Worm (Caenorhabditis elegans): ENCODE data around the gene gpch-1.
A peak's percentile ranks its signal among the peaks of the same experiment; 100 is the strongest.

gpch-1 gene

DNA sequence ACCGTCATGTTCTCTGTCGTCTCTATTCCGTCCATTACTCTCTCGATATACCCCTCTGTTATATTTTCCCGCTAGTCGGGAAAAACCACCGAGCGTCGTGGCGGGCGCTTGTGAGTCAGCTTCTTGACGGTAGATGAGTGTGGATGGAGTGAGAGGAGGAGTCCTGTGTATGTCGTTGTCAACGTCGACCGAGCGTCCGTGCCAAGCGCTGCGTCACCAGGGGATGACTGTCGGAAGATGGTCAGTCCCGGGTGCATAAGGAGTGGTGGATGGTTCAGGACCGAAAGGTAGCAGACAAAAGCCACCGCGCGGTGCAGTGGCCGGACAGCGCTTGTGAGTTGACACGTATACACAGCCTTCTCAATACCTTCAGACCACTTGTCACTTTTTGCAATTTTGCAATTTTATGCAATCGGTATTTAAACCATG, 39.0 kb upstream of the gpch-1 start (continued):
- peak; percentile 33 for TF ChIP-seq fkh-6 (tag; optimal IDR thresholded peaks at IDR 0.05)
- peak; percentile 33 for TF ChIP-seq T23F11.4 (GFP tag; optimal IDR thresholded peaks at IDR 0.05)
- peak; percentile 56 for TF ChIP-seq pat-9 (tag; optimal IDR thresholded peaks at IDR 0.05)
- TF ChIP-seq hlh-13 (GFP tag; optimal IDR thresholded peaks at IDR 0.05), result peak; percentile 51
- TF ChIP-seq sox-2 (GFP tag; IDR thresholded peaks at IDR 0.05), result peak; percentile 49; the same call in 1 of the 2 replicates
- TF ChIP-seq ceh-45 (GFP tag; IDR thresholded peaks at IDR 0.05), result peak; percentile 69; the same call in 1 of the 2 replicates
- TF ChIP-seq ceh-6 (GFP tag; optimal IDR thresholded peaks at IDR 0.05), result peak; percentile 58
- TF ChIP-seq ceh-24 (tag; optimal IDR thresholded peaks at IDR 0.05), result peak; percentile 16
- peak; percentile 15 for TF ChIP-seq pqm-1 (tag; optimal IDR thresholded peaks at IDR 0.05)
- peak; percentile 31 for TF ChIP-seq F13H6.1 (tag; optimal IDR thresholded peaks at IDR 0.05)
- TF ChIP-seq K02D7.2 (tag; optimal IDR thresholded peaks at IDR 0.05), result peak; percentile 44
- TF ChIP-seq hlh-8 (tag; optimal IDR thresholded peaks at IDR 0.05), result peak; percentile 38
- TF ChIP-seq che-1 (tag; optimal IDR thresholded peaks at IDR 0.05), result peak; percentile 68
- peak; percentile 22 for TF ChIP-seq lim-6 (tag; optimal IDR thresholded peaks at IDR 0.05)
- peak; percentile 18 for TF ChIP-seq dve-1 (tag; optimal IDR thresholded peaks at IDR 0.05)
- TF ChIP-seq unc-86 (tag; optimal IDR thresholded peaks at IDR 0.05), result peak; percentile 33
- peak; percentile 29 for TF ChIP-seq ceh-31 (tag; optimal IDR thresholded peaks at IDR 0.05)
- peak; percentile 19 for TF ChIP-seq zip-5 (tag; optimal IDR thresholded peaks at IDR 0.05)
- peak; percentile 61 for TF ChIP-seq tbx-2 (tag; optimal IDR thresholded peaks at IDR 0.05)
- peak; percentile 76 for TF ChIP-seq elt-2 (tag; optimal IDR thresholded peaks at IDR 0.05)
- TF ChIP-seq lin-11 (tag; optimal IDR thresholded peaks at IDR 0.05), result peak; percentile 48
- TF ChIP-seq eyg-1 (tag; optimal IDR thresholded peaks at IDR 0.05), result peak; percentile 44
- TF ChIP-seq madf-2 (tag; optimal IDR thresholded peaks at IDR 0.05), result peak; percentile 32
- peak; percentile 69 for TF ChIP-seq ceh-18 (tag; optimal IDR thresholded peaks at IDR 0.05)
- TF ChIP-seq C08G9.2 (tag; optimal IDR thresholded peaks at IDR 0.05), result peak; percentile 10
- peak; percentile 69 for TF ChIP-seq pha-2 (tag; optimal IDR thresholded peaks at IDR 0.05)
- TF ChIP-seq ztf-16 (tag; optimal IDR thresholded peaks at IDR 0.05), result peak; percentile 50
- peak; percentile 30; the same call in 1 of the 2 replicates for TF ChIP-seq unc-3 (GFP tag; conservative IDR thresholded peaks at IDR 0.05)
- TF ChIP-seq unc-3 (tag; optimal IDR thresholded peaks at IDR 0.05), result peak; percentile 54
- peak; percentile 59 for TF ChIP-seq ceh-34 (tag; optimal IDR thresholded peaks at IDR 0.05)
- peak; percentile 57 for TF ChIP-seq ref-2 (tag; optimal IDR thresholded peaks at IDR 0.05)

ce11 chrIII:4370585-4370984, 37.8 kb upstream of the gpch-1 start, which contains the start of gene ckb-3:
Gene ckb-3 (plus strand): TSS chrIII:4370885.
- TF ChIP-seq nhr-11 (tag; optimal IDR thresholded peaks at IDR 0.05) (no peak), ceh-2 (tag; optimal IDR thresholded peaks at IDR 0.05) (no peak), dve-1 (tag; optimal IDR thresholded peaks at IDR 0.05) (no peak), T23F11.4 (GFP tag; optimal IDR thresholded peaks at IDR 0.05) (no peak), gmeb-2 (tag; optimal IDR thresholded peaks at IDR 0.05) (no peak), sox-2 (GFP tag; IDR thresholded peaks at IDR 0.05) (no peak)

ce11 chrIII:4372894-4373293, 35.5 kb upstream of the gpch-1 start:
- no peak for TF ChIP-seq pha-4 (tag; optimal IDR thresholded peaks at IDR 0.05)
- no peak for TF ChIP-seq elt-2 (tag; optimal IDR thresholded peaks at IDR 0.05)
- TF ChIP-seq madf-2 (tag; optimal IDR thresholded peaks at IDR 0.05), result no peak
- TF ChIP-seq pha-2 (tag; optimal IDR thresholded peaks at IDR 0.05), result no peak
- TF ChIP-seq unc-55 (GFP tag; optimal IDR thresholded peaks at IDR 0.05), result no peak
- no peak for TF ChIP-seq hlh-6 (tag; optimal IDR thresholded peaks at IDR 0.05)
- TF ChIP-seq ceh-34 (tag; optimal IDR thresholded peaks at IDR 0.05), result no peak
- no peak for TF ChIP-seq ceh-31 (tag; optimal IDR thresholded peaks at IDR 0.05)
- no peak for TF ChIP-seq nhr-11 (tag; optimal IDR thresholded peaks at IDR 0.05)
- no peak for TF ChIP-seq pag-3 (tag; optimal IDR thresholded peaks at IDR 0.05; ENCODE audit: borderline replicate concordance)
- TF ChIP-seq sdc-2 (tag; optimal IDR thresholded peaks at IDR 0.05), result no peak
- TF ChIP-seq unc-3 (GFP tag; conservative IDR thresholded peaks at IDR 0.05), result no peak
- no peak for TF ChIP-seq unc-3 (tag; optimal IDR thresholded peaks at IDR 0.05)
- no peak for TF ChIP-seq K09A11.1 (tag; optimal IDR thresholded peaks at IDR 0.05; ENCODE audit: insufficient read depth)
- no peak for TF ChIP-seq ref-2 (tag; optimal IDR thresholded peaks at IDR 0.05)
- no peak for TF ChIP-seq gmeb-2 (tag; optimal IDR thresholded peaks at IDR 0.05)
- TF ChIP-seq odd-2 (tag; optimal IDR thresholded peaks at IDR 0.05), result no peak
- no peak for TF ChIP-seq ceh-19 (GFP tag; optimal IDR thresholded peaks at IDR 0.05)
- TF ChIP-seq tbx-7 (tag; optimal IDR thresholded peaks at IDR 0.05), result no peak

All from whole organism, late embryonic.